Fruit fly (Drosophila melanogaster): ENCODE measurements around the gene Rcd7.

The Rcd7 gene

dm6 chr3L:19575650-19576049 lies 30.7 kb downstream of the Rcd7 start:
- peak; percentile 38 for TF ChIP-seq CG2712 (tag; optimal IDR thresholded peaks at IDR 0.05)
- TF ChIP-seq NC2α (GFP tag; optimal IDR thresholded peaks at IDR 0.05) = peak; percentile 29
- TF ChIP-seq fd64A (GFP tag; optimal IDR thresholded peaks at IDR 0.05) = peak; percentile 86
- no peak for TF ChIP-seq tio (GFP tag; optimal IDR thresholded peaks at IDR 0.05)
- peak; percentile 17 for TF ChIP-seq CG16863 (GFP tag; optimal IDR thresholded peaks at IDR 0.05)
- TF ChIP-seq Doc2 (GFP tag; IDR thresholded peaks at IDR 0.05) = no peak
- TF ChIP-seq HHEX (GFP tag; optimal IDR thresholded peaks at IDR 0.05) = peak; percentile 43
- TF ChIP-seq D19A (tag; optimal IDR thresholded peaks at IDR 0.05) = peak; percentile 8
- TF ChIP-seq CG12299 (tag; optimal IDR thresholded peaks at IDR 0.05) = peak; percentile 16
- TF ChIP-seq CG10959 (GFP tag; IDR thresholded peaks at IDR 0.05) = no peak
- 0 out of 2 replicates have a peak, but pooled peaks have one; percentile 19 for TF ChIP-seq gsb (GFP tag; IDR thresholded peaks at IDR 0.05)
- TF ChIP-seq toy (GFP tag; IDR thresholded peaks at IDR 0.05) = no peak
- TF ChIP-seq CG17568 (GFP tag; optimal IDR thresholded peaks at IDR 0.05) = peak; percentile 48
- TF ChIP-seq ranshi (GFP tag; IDR thresholded peaks at IDR 0.05) = no peak
- TF ChIP-seq sqz (GFP tag; optimal IDR thresholded peaks at IDR 0.05) = peak; percentile 24
- TF ChIP-seq CG17912 (GFP tag; optimal IDR thresholded peaks at IDR 0.05) = peak; percentile 32
- no peak for TF ChIP-seq tup (GFP tag; optimal IDR thresholded peaks at IDR 0.05)
- TF ChIP-seq NfI (GFP tag; optimal IDR thresholded peaks at IDR 0.05) = peak; percentile 20
- peak; percentile 28; the same call in 1 of the 2 replicates for TF ChIP-seq CG32767 (GFP tag; IDR thresholded peaks at IDR 0.05)
- peak; percentile 44 for TF ChIP-seq CG12219 (GFP tag; optimal IDR thresholded peaks at IDR 0.05)
- no peak for TF ChIP-seq Ets97D (GFP tag; optimal IDR thresholded peaks at IDR 0.05)
- TF ChIP-seq onecut (GFP tag; IDR thresholded peaks at IDR 0.05) = no peak
- TF ChIP-seq eyg (GFP tag; optimal IDR thresholded peaks at IDR 0.05) = peak; percentile 35
- no peak for TF ChIP-seq CG17829 (tag; optimal IDR thresholded peaks at IDR 0.05)
- TF ChIP-seq az2 (GFP tag; optimal IDR thresholded peaks at IDR 0.05) = no peak
- TF ChIP-seq inv (GFP tag; IDR thresholded peaks at IDR 0.05; ENCODE audit: partially characterized antibody) = no peak
- no peak for TF ChIP-seq sim (GFP tag; IDR thresholded peaks at IDR 0.05)
- TF ChIP-seq Gsc (GFP tag; IDR thresholded peaks at IDR 0.05) = no peak
- TF ChIP-seq gce (GFP tag; IDR thresholded peaks at IDR 0.05) = no peak
- TF ChIP-seq chif (GFP tag; optimal IDR thresholded peaks at IDR 0.05) = peak; percentile 4 to 25
- TF ChIP-seq vvl (GFP tag; IDR thresholded peaks at IDR 0.05) = peak; percentile 46; the same call in 1 of the 2 replicates
- TF ChIP-seq CG8089 (GFP tag; optimal IDR thresholded peaks at IDR 0.05) = peak; percentile 50
- TF ChIP-seq oc (tag; optimal IDR thresholded peaks at IDR 0.05) = peak; percentile 47
- 0 out of 4 replicates have a peak, but pooled peaks have one; percentile 59 for TF ChIP-seq chinmo (GFP tag; IDR thresholded peaks at IDR 0.05; ENCODE audit: partially characterized antibody)
- TF ChIP-seq da (GFP tag; optimal IDR thresholded peaks at IDR 0.05) = peak; percentile 2
- peak; percentile 26 for TF ChIP-seq Sry-β (GFP tag; optimal IDR thresholded peaks at IDR 0.05)
- peak; percentile 10 for TF ChIP-seq fd96Cb (tag; optimal IDR thresholded peaks at IDR 0.05)
- no peak for TF ChIP-seq lilli (GFP tag; optimal IDR thresholded peaks at IDR 0.05)
- peak; percentile 36 for TF ChIP-seq CG17359 (tag; optimal IDR thresholded peaks at IDR 0.05)
- 0 out of 3 replicates have a peak, but pooled peaks have one; percentile 76 for TF ChIP-seq CG2199 (GFP tag; IDR thresholded peaks at IDR 0.05)
- no peak for TF ChIP-seq cato (GFP tag; optimal IDR thresholded peaks at IDR 0.05; ENCODE audit: borderline replicate concordance)
- TF ChIP-seq grau (tag; optimal IDR thresholded peaks at IDR 0.05) = peak; percentile 5
- TF ChIP-seq repo (GFP tag; optimal IDR thresholded peaks at IDR 0.05) = no peak
- no peak for TF ChIP-seq CG7928 (GFP tag; optimal IDR thresholded peaks at IDR 0.05)
- TF ChIP-seq esg (GFP tag; conservative IDR thresholded peaks at IDR 0.05) = no peak
- peak; percentile 42; the same call in 1 of the 3 replicates for TF ChIP-seq zfh1 (GFP tag; IDR thresholded peaks at IDR 0.05)
- TF ChIP-seq CG3838 (GFP tag; optimal IDR thresholded peaks at IDR 0.05) = peak; percentile 40
- TF ChIP-seq ftz-f1 (GFP tag; optimal IDR thresholded peaks at IDR 0.05) = peak; percentile 10
- TF ChIP-seq Deaf1 (tag; optimal IDR thresholded peaks at IDR 0.05) = peak; percentile 8
- TF ChIP-seq Med (GFP tag) = peak; percentile 86
- TF ChIP-seq Hmr (GFP tag; optimal IDR thresholded peaks at IDR 0.05) = peak; percentile 34

Data from whole organism, embryonic.